Fruit fly (Drosophila melanogaster) whole organism, wandering third instar larva: ENCODE measurements around the gene CG17470.

Experiments
- CG9705 ChIP-seq: fragments of 200-800 bp; sonication (Bioruptor generic); optimal IDR thresholded peaks from 2 replicates; lab custom pipeline; 2018; ENCODE audit warnings: missing biosample characterization, mild to moderate bottlenecking, missing genetic modification characterization
- Hnf4 ChIP-seq: fragments of 200-800 bp; sonication (Bioruptor generic); optimal IDR thresholded peaks from 2 replicates; lab custom pipeline; 2016; ENCODE audit warnings: missing biosample characterization, mild to moderate bottlenecking, missing genetic modification characterization
- Myc ChIP-seq: fragments of >200 bp; optimal IDR thresholded peaks from 2 replicates; lab custom pipeline; 2017
- Rel ChIP-seq, 2 experiments: fragments of 200-800 bp; sonication (Bioruptor generic) in 1 of 2; optimal IDR thresholded peaks; 2 replicates in 1 of 2; 3 replicates in 1 of 2; lab custom pipeline; 2016 to 2019; ENCODE audit warnings: mild to moderate bottlenecking in 2 of 2, missing biosample characterization in 2 of 2, missing genetic modification characterization in 2 of 2, moderate library complexity in 1 of 2
- brk ChIP-seq: fragments of 200-800 bp; sonication (Bioruptor generic); optimal IDR thresholded peaks from 2 replicates; lab custom pipeline; 2016; ENCODE audit warnings: missing biosample characterization, mild to moderate bottlenecking, missing genetic modification characterization

DNA sequence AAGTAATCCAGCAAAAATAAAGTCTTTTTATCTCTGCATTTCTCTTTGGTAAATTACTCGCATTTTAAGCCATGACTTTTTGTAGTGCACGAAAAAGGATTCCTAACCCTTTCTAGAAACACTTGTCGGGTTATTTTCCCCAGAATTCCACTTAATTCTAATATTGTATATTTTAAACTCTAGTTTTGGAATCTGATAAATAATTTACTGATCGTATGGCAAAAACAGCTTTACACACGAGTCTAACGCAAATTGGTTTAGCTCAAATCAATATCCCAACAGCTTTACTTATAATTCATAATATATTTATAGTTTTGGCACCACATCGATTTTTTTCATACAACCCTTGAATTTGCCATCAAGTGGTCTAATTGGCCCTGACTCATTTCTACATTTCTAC is 28.8 kb downstream of the CG17470 start, which contains the start of gene CG15475:
- no peak for TF ChIP-seq Rel (GFP tag; optimal IDR thresholded peaks at IDR 0.05; lab: Kevin White, UChicago)
- no peak for TF ChIP-seq Rel (tag; optimal IDR thresholded peaks at IDR 0.05; lab: Kevin White, UChicago)
- no peak for TF ChIP-seq Myc (lab: Kevin White, UChicago)
- TF ChIP-seq brk (GFP tag; lab: Kevin White, UChicago), result no peak
- no peak for TF ChIP-seq CG9705 (GFP tag; lab: Kevin White, UChicago)
- TF ChIP-seq Hnf4 (GFP tag; lab: Kevin White, UChicago), result no peak
